Worm (Caenorhabditis elegans) whole organism, midembryonic: ENCODE results near the gene dos-1.

Experiments used
- T22C8.4 ChIP-seq: fragments of 200-800 bp; sonication (Bioruptor generic); IDR thresholded peaks from 2 replicates; pipeline ENCODE4 v1.3.6; 2022; ENCODE audit warnings: missing genetic modification characterization, missing compliant biosample characterization
- flt-1 ChIP-seq: fragments of 200-800 bp; sonication (Bioruptor generic); IDR thresholded peaks from 2 replicates; pipeline ENCODE4 v1.3.6; 2022; ENCODE audit warnings: missing genetic modification characterization, missing compliant biosample characterization
- med-1 ChIP-seq: sonication (generic microtip); optimal IDR thresholded peaks from 2 replicates; lab custom pipeline; 2017; ENCODE audit warnings: missing genetic modification characterization, mild to moderate bottlenecking, missing compliant biosample characterization, antibody characterized with exemption, missing genetic modification reagents; ENCODE audit not compliant: insufficient read depth
- ztf-23 ChIP-seq: fragments of 200-800 bp; sonication (Bioruptor generic); IDR thresholded peaks from 2 replicates; pipeline ENCODE4 v1.3.6; 2022; ENCODE audit warnings: missing genetic modification reagents, missing genetic modification characterization, missing compliant biosample characterization

- TF ChIP-seq T22C8.4: peak; percentile 23; the same call in 1 of the 2 replicates
- no peak for TF ChIP-seq med-1 (GFP tag; lab: Kevin White, UChicago)
- TF ChIP-seq flt-1: no peak
- no peak for TF ChIP-seq ztf-23 (GFP tag; lab: Robert Waterston, UW)
These were observed 40.2 kb downstream of the dos-1 start, which contains the start of gene ZK512.11 for ce11 chrIII:9143911-9144310.
